Worm (Caenorhabditis elegans): ENCODE data around the gene ttb-1.
A peak's percentile ranks its signal among the peaks of the same experiment; 100 is the strongest.

The ttb-1 gene

ce11 chrV:117312-117711, 39.3 kb upstream of the ttb-1 start:
- TF ChIP-seq F52B5.7 (tag; optimal IDR thresholded peaks at IDR 0.05) (peak; percentile 31), nfya-2 (GFP tag; IDR thresholded peaks at IDR 0.05) (no peak), egrh-3 (GFP tag; IDR thresholded peaks at IDR 0.05) (peak; percentile 84), zim-3 (tag; optimal IDR thresholded peaks at IDR 0.05) (peak; percentile 28), zfh-2 (GFP tag; conservative IDR thresholded peaks at IDR 0.05) (peak; percentile 90), ztf-25 (GFP tag; IDR thresholded peaks at IDR 0.05) (0 out of 2 replicates have a peak, but pooled peaks have one; percentile 15), cebp-2 (GFP tag; IDR thresholded peaks at IDR 0.05) (peak; percentile 85; the same call in 1 of the 2 replicates), ceh-79 (tag; optimal IDR thresholded peaks at IDR 0.05) (no peak), madf-3 (GFP tag; IDR thresholded peaks at IDR 0.05) (0 out of 2 replicates have a peak, but pooled peaks have one; percentile 25), chd-7 (tag; optimal IDR thresholded peaks at IDR 0.05) (peak; percentile 32), mcd-1 (GFP tag; IDR thresholded peaks at IDR 0.05) (peak; percentile 22; the same call in 1 of the 2 replicates), ztf-28 (GFP tag; IDR thresholded peaks at IDR 0.05) (peak; percentile 34; the same call in 1 of the 2 replicates), K12H6.12 (tag; optimal IDR thresholded peaks at IDR 0.05) (no peak), egl-18 (GFP tag; IDR thresholded peaks at IDR 0.05) (no peak), efl-1 (GFP tag; optimal IDR thresholded peaks at IDR 0.05) (no peak), ztf-6 (GFP tag; IDR thresholded peaks at IDR 0.05) (no peak), attf-6 (GFP tag; IDR thresholded peaks at IDR 0.05) (no peak)

- TF ChIP-seq cebp-2 (GFP tag; IDR thresholded peaks at IDR 0.05), result 0 out of 2 replicates have a peak, but pooled peaks have one; percentile 52
- peak; percentile 25; the same call in 1 of the 2 replicates for TF ChIP-seq egrh-3 (GFP tag; IDR thresholded peaks at IDR 0.05)
- TF ChIP-seq mcd-1 (GFP tag; IDR thresholded peaks at IDR 0.05), result no peak
- peak; percentile 86 for TF ChIP-seq zfh-2 (GFP tag; conservative IDR thresholded peaks at IDR 0.05)
Measured at ce11 chrV:122249-122648, 34.4 kb upstream of the ttb-1 start.

- no peak for TF ChIP-seq T07F8.4 (tag; optimal IDR thresholded peaks at IDR 0.05)
- TF ChIP-seq F37B4.10 (GFP tag; IDR thresholded peaks at IDR 0.05), result no peak
- TF ChIP-seq let-607 (tag; optimal IDR thresholded peaks at IDR 0.05), result peak in 1 of 2 experiments; percentile 11
- TF ChIP-seq hmg-1.2 (GFP tag; IDR thresholded peaks at IDR 0.05), result peak; percentile 9; the same call in 1 of the 2 replicates
- TF ChIP-seq atf-7 (tag; optimal IDR thresholded peaks at IDR 0.05), result no peak
Measured at ce11 chrV:122750-123149, 33.9 kb upstream of the ttb-1 start, which contains the start of gene cgp-1. cgp-1 (minus strand) TSS chrV:122789.

ce11 chrV:123513-123912, 33.1 kb upstream of the ttb-1 start:
- TF ChIP-seq cebp-1 (GFP tag; IDR thresholded peaks at IDR 0.05) (peak; percentile 59; the same call in 1 of the 2 replicates), cebp-1 (tag; optimal IDR thresholded peaks at IDR 0.05) (peak; percentile 85), snpc-4 (GFP tag; optimal IDR thresholded peaks at IDR 0.05) (no peak), snpc-4 (tag; optimal IDR thresholded peaks at IDR 0.05) (peak in 1 of 4 experiments; percentile 15), unc-62 (GFP tag; optimal IDR thresholded peaks at IDR 0.05) (peak; percentile 22), snpc-3.4 (tag; optimal IDR thresholded peaks at IDR 0.05) (no peak), ztf-26 (tag; optimal IDR thresholded peaks at IDR 0.05) (peak; percentile 2), let-607 (tag; optimal IDR thresholded peaks at IDR 0.05) (peak; percentile 97 to 99), attf-5 (GFP tag; optimal IDR thresholded peaks at IDR 0.05) (peak; percentile 57), nhr-80 (tag; optimal IDR thresholded peaks at IDR 0.05) (peak; percentile 27), ceh-79 (tag; optimal IDR thresholded peaks at IDR 0.05) (peak; percentile 30), nfya-1 (tag; optimal IDR thresholded peaks at IDR 0.05; ENCODE audit: borderline replicate concordance, insufficient read depth) (no peak), madf-3 (GFP tag; IDR thresholded peaks at IDR 0.05) (0 out of 2 replicates have a peak, but pooled peaks have one; percentile 51), efl-1 (GFP tag; optimal IDR thresholded peaks at IDR 0.05) (no peak)
